Fruit fly (Drosophila melanogaster): ENCODE data around the gene emc.

The emc gene

DNA sequence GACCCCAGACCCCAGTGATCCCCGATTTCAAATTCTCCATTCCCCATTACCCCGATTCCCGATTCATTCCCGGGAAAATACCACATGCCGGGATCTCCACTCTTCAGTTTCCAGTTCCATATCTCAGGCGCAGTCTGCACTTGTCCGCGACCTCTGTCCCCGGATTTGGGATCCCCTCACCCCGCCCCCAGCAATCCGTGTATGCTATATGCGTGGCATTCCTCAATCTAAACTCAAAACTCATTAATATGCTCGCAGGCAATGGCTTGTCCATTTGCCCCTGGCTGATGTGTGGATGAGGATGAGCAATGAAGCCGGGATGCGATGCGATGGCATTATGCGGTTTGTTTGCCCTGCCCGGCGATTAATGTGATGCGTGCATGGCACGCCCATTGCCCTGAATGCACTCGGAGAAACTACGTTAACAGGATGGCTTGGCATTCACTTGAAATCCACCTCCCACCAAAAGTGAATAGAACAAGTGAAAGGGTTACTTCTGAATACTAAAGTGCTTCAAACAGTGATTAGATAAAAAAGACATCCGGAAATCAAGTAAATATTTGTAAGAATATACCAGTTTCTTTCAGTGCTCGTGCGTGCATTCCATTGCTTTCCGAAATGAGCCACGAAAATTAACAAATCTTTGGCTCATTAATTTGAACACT, 23.5 kb upstream of the emc start (continued):
- TF ChIP-seq Hmx (GFP tag; optimal IDR thresholded peaks at IDR 0.05) (no peak), Taf1 (GFP tag; IDR thresholded peaks at IDR 0.05) (no peak), sob (GFP tag; IDR thresholded peaks at IDR 0.05) (peak; percentile 10; the same call in 1 of the 2 replicates), chn (GFP tag; optimal IDR thresholded peaks at IDR 0.05) (peak; percentile 94), tup (GFP tag; optimal IDR thresholded peaks at IDR 0.05) (peak; percentile 55), bigmax (GFP tag; optimal IDR thresholded peaks at IDR 0.05) (no peak), cwo (GFP tag; optimal IDR thresholded peaks at IDR 0.05) (no peak), MESR4 (GFP tag; optimal IDR thresholded peaks at IDR 0.05) (peak; percentile 22), oc (tag; optimal IDR thresholded peaks at IDR 0.05) (peak; percentile 39), Opbp (GFP tag; IDR thresholded peaks at IDR 0.05; ENCODE audit: partially characterized antibody) (no peak), YL-1 (GFP tag; optimal IDR thresholded peaks at IDR 0.05) (no peak), CG8944 (GFP tag; optimal IDR thresholded peaks at IDR 0.05) (peak; percentile 86), CG9215 (GFP tag; IDR thresholded peaks at IDR 0.05) (peak; percentile 33; the same call in 1 of the 2 replicates), Ptx1 (GFP tag; IDR thresholded peaks at IDR 0.05) (peak; percentile 62), Doc2 (GFP tag; IDR thresholded peaks at IDR 0.05) (no peak), CG32532 (GFP tag; IDR thresholded peaks at IDR 0.05) (no peak), pan (optimal IDR thresholded peaks at IDR 0.05) (no peak), pan (GFP tag; optimal IDR thresholded peaks at IDR 0.05 in 1 of 2, IDR thresholded peaks at IDR 0.05 in 1 of 2) (peak in 1 of 2 experiments; percentile 41), Camta (GFP tag; optimal IDR thresholded peaks at IDR 0.05) (peak; percentile 78), ash1 (GFP tag; optimal IDR thresholded peaks at IDR 0.05) (no peak), ham (GFP tag; IDR thresholded peaks at IDR 0.05) (no peak), abd-A (tag; optimal IDR thresholded peaks at IDR 0.05) (peak; percentile 20), CG15479 (GFP tag; optimal IDR thresholded peaks at IDR 0.05) (no peak), cad (GFP tag; optimal IDR thresholded peaks at IDR 0.05) (no peak), CG11504 (tag; optimal IDR thresholded peaks at IDR 0.05) (peak; percentile 64), NfI (GFP tag; optimal IDR thresholded peaks at IDR 0.05) (no peak), trem (tag; optimal IDR thresholded peaks at IDR 0.05) (peak; percentile 91), nom (GFP tag; optimal IDR thresholded peaks at IDR 0.05) (no peak), Bgb (GFP tag; IDR thresholded peaks at IDR 0.05; ENCODE audit: partially characterized antibody) (no peak), sr (GFP tag; IDR thresholded peaks at IDR 0.05) (no peak), scrt (GFP tag; optimal IDR thresholded peaks at IDR 0.05) (no peak), gem (tag; optimal IDR thresholded peaks at IDR 0.05) (peak; percentile 91), br (optimal IDR thresholded peaks at IDR 0.05) (no peak), Mrtf (GFP tag; IDR thresholded peaks at IDR 0.05) (peak; percentile 51; the same call in 1 of the 3 replicates), H2.0 (GFP tag; IDR thresholded peaks at IDR 0.05) (peak; percentile 45; the same call in 1 of the 2 replicates), CG6683 (GFP tag; optimal IDR thresholded peaks at IDR 0.05) (no peak), NK7.1 (GFP tag; optimal IDR thresholded peaks at IDR 0.05) (peak; percentile 40), CG17612 (GFP tag; IDR thresholded peaks at IDR 0.05) (no peak; the same call in 1 of the 2 replicates), Trl (optimal IDR thresholded peaks at IDR 0.05) (no peak), Trl (GFP tag; optimal IDR thresholded peaks at IDR 0.05) (peak; percentile 83), Six4 (GFP tag; optimal IDR thresholded peaks at IDR 0.05) (peak; percentile 80), psq (GFP tag; optimal IDR thresholded peaks at IDR 0.05) (peak; percentile 3), CG4404 (GFP tag; IDR thresholded peaks at IDR 0.05) (peak; percentile 96), sisA (GFP tag; IDR thresholded peaks at IDR 0.05) (peak; percentile 79), lmd (GFP tag; IDR thresholded peaks at IDR 0.05) (peak; percentile 34; the same call in 1 of the 2 replicates), Hsf (GFP tag; optimal IDR thresholded peaks at IDR 0.05) (peak; percentile 76), ATbp (GFP tag; optimal IDR thresholded peaks at IDR 0.05) (peak; percentile 55), CG3065 (GFP tag; optimal IDR thresholded peaks at IDR 0.05) (peak; percentile 96), ftz-f1 (GFP tag; optimal IDR thresholded peaks at IDR 0.05) (no peak), maf-S (GFP tag; optimal IDR thresholded peaks at IDR 0.05) (peak; percentile 66), CG7556 (GFP tag; optimal IDR thresholded peaks at IDR 0.05) (peak; percentile 76)
